Worm (Caenorhabditis elegans): ENCODE measurements around the gene mec-15.

ce11 chrII:10199906-10200305 is 39.6 kb downstream of the mec-15 start, which contains the start of gene R05H5.4:
- TF ChIP-seq dao-5 (tag; optimal IDR thresholded peaks at IDR 0.05), result no peak
- TF ChIP-seq W03F9.2 (tag; optimal IDR thresholded peaks at IDR 0.05), result no peak
